Fruit fly (Drosophila melanogaster) Kc167 (cell line): ENCODE measurements around the gene Osi3.

Experiments
- Myc ChIP-seq: fragments of >200 bp; optimal IDR thresholded peaks from 2 replicates; lab custom pipeline; 2017; ENCODE audit warnings: missing external identifiers
- insv ChIP-seq: fragments of >200 bp; optimal IDR thresholded peaks from 3 replicates; lab custom pipeline; 2018; ENCODE audit warnings: missing external identifiers
- psq ChIP-seq: fragments of >200 bp; optimal IDR thresholded peaks from 2 replicates; lab custom pipeline; 2017; ENCODE audit warnings: missing external identifiers
- ttk ChIP-seq: sonication (Bioruptor generic); optimal IDR thresholded peaks from 2 replicates; lab custom pipeline; 2017; ENCODE audit warnings: missing external identifiers

- no peak for TF ChIP-seq insv (lab: Kevin White, UChicago)
- TF ChIP-seq Myc (lab: Kevin White, UChicago): no peak
- TF ChIP-seq psq (lab: Kevin White, UChicago): no peak
- no peak for TF ChIP-seq ttk (lab: Kevin White, UChicago)
These were observed 17.5 kb downstream of the Osi3 start for dm6 chr3R:6233104-6233503.
